Fruit fly (Drosophila melanogaster) whole organism, embryonic: ENCODE data around the gene CG9286.

ENCODE experiments used
- Blimp-1 ChIP-seq: fragments of 200-800 bp; sonication (Bioruptor generic); optimal IDR thresholded peaks from 3 replicates; lab custom pipeline; 2018; ENCODE audit warnings: missing biosample characterization, missing genetic modification characterization, mild to moderate bottlenecking, moderate library complexity, missing genetic modification reagents
- CG10147 ChIP-seq: fragments of 200-800 bp; sonication (Bioruptor generic); optimal IDR thresholded peaks from 2 replicates; lab custom pipeline; 2019; ENCODE audit warnings: missing biosample characterization, mild to moderate bottlenecking, missing genetic modification characterization, moderate library complexity
- CG10274 ChIP-seq: fragments of 200-800 bp; sonication (Bioruptor generic); optimal IDR thresholded peaks from 3 replicates; lab custom pipeline; 2017; ENCODE audit warnings: missing biosample characterization, mild to moderate bottlenecking, missing genetic modification characterization
- CG10654 ChIP-seq: fragments of 200-800 bp; sonication (Bioruptor generic); optimal IDR thresholded peaks from 2 replicates; lab custom pipeline; 2016; ENCODE audit warnings: missing biosample characterization, missing genetic modification characterization
- CG12071 ChIP-seq: fragments of 200-800 bp; sonication (Bioruptor generic); optimal IDR thresholded peaks from 3 replicates; lab custom pipeline; 2018; ENCODE audit warnings: missing biosample characterization, mild to moderate bottlenecking, missing genetic modification characterization
- CG12236 ChIP-seq: fragments of 200-800 bp; sonication (Bioruptor generic); optimal IDR thresholded peaks from 2 replicates; lab custom pipeline; 2016; ENCODE audit warnings: missing biosample characterization, missing genetic modification characterization
- CG15514 ChIP-seq: fragments of 200-800 bp; sonication (Bioruptor generic); optimal IDR thresholded peaks from 3 replicates; lab custom pipeline; 2017; ENCODE audit warnings: missing biosample characterization, missing genetic modification characterization, mild to moderate bottlenecking, moderate library complexity, missing genetic modification reagents
- CG16813 ChIP-seq: fragments of 200-800 bp; sonication (Bioruptor generic); IDR thresholded peaks from 3 replicates; pipeline ENCODE4 v1.3.6; 2022; ENCODE audit warnings: missing biosample characterization, missing genetic modification characterization; ENCODE audit not compliant: partially characterized antibody
- CG16815 ChIP-seq: fragments of 200-800 bp; sonication (Bioruptor generic); optimal IDR thresholded peaks from 3 replicates; lab custom pipeline; 2017; ENCODE audit warnings: missing biosample characterization, mild to moderate bottlenecking, missing genetic modification characterization
- CG17385 ChIP-seq: fragments of 200-800 bp; sonication (Bioruptor generic); optimal IDR thresholded peaks from 3 replicates; lab custom pipeline; 2018; ENCODE audit warnings: missing biosample characterization, mild to moderate bottlenecking, missing genetic modification characterization
- CG2199 ChIP-seq: fragments of 200-800 bp; sonication (Bioruptor generic); IDR thresholded peaks from 3 replicates; pipeline ENCODE4 v1.3.6; 2022; ENCODE audit warnings: missing biosample characterization, missing genetic modification characterization
- CG30403 ChIP-seq: fragments of 200-800 bp; sonication (Bioruptor generic); optimal IDR thresholded peaks from 3 replicates; lab custom pipeline; 2016; ENCODE audit warnings: missing biosample characterization, missing genetic modification characterization
- CG31441 ChIP-seq: fragments of 200-800 bp; sonication (Bioruptor generic); IDR thresholded peaks from 2 replicates; pipeline ENCODE4 v1.3.6; 2022; ENCODE audit warnings: missing biosample characterization, missing genetic modification characterization
- CG34422 ChIP-seq: fragments of 200-800 bp; sonication (Bioruptor generic); IDR thresholded peaks from 3 replicates; pipeline ENCODE4 v1.3.6; 2022; ENCODE audit warnings: missing biosample characterization, missing genetic modification characterization
- CG3838 ChIP-seq: fragments of 200-800 bp; sonication (Bioruptor generic); optimal IDR thresholded peaks from 3 replicates; lab custom pipeline; 2016; ENCODE audit warnings: missing biosample characterization, missing genetic modification characterization
- CG3847 ChIP-seq: fragments of 200-800 bp; sonication (Bioruptor generic); IDR thresholded peaks from 2 replicates; pipeline ENCODE4 v1.3.6; 2022; ENCODE audit warnings: missing biosample characterization, missing genetic modification characterization
- CG4328 ChIP-seq: fragments of 200-800 bp; sonication (Bioruptor generic); optimal IDR thresholded peaks from 3 replicates; lab custom pipeline; 2017; ENCODE audit warnings: missing biosample characterization, missing genetic modification reagents, missing genetic modification characterization
- CG4360 ChIP-seq: fragments of 200-800 bp; sonication (Bioruptor generic); IDR thresholded peaks from 2 replicates; pipeline ENCODE4 v1.3.6; 2022; ENCODE audit warnings: missing biosample characterization, missing genetic modification characterization
- CG4730 ChIP-seq: fragments of 200-800 bp; sonication (Bioruptor generic); IDR thresholded peaks from 2 replicates; pipeline ENCODE4 v1.3.6; 2022; ENCODE audit warnings: missing biosample characterization, missing genetic modification characterization
- CG5953 ChIP-seq: fragments of 200-800 bp; sonication (Bioruptor generic); IDR thresholded peaks from 2 replicates; pipeline ENCODE4 v1.3.6; 2022; ENCODE audit warnings: missing biosample characterization, missing genetic modification characterization
- CG6854 ChIP-seq: fragments of 200-800 bp; sonication (Bioruptor generic); optimal IDR thresholded peaks from 3 replicates; lab custom pipeline; 2017; ENCODE audit warnings: missing biosample characterization, mild to moderate bottlenecking, missing genetic modification characterization
- D19B ChIP-seq: fragments of 200-800 bp; sonication (Bioruptor generic); optimal IDR thresholded peaks from 2 replicates; lab custom pipeline; 2017; ENCODE audit warnings: missing biosample characterization, mild to moderate bottlenecking, missing genetic modification characterization
- H2.0 ChIP-seq: fragments of 200-800 bp; sonication (Bioruptor generic); IDR thresholded peaks from 2 replicates; pipeline ENCODE4 v1.3.6; 2022; ENCODE audit warnings: missing biosample characterization, missing genetic modification characterization
- HLH4C ChIP-seq: fragments of 200-800 bp; sonication (Bioruptor generic); IDR thresholded peaks from 3 replicates; pipeline ENCODE4 v1.3.6; 2022; ENCODE audit warnings: missing biosample characterization, missing genetic modification characterization; ENCODE audit not compliant: partially characterized antibody
- HmgD ChIP-seq: fragments of 200-800 bp; sonication (Bioruptor generic); optimal IDR thresholded peaks from 3 replicates; lab custom pipeline; 2016; ENCODE audit warnings: missing biosample characterization, missing genetic modification characterization
- Hmx ChIP-seq: fragments of 200-800 bp; sonication (Bioruptor generic); optimal IDR thresholded peaks from 2 replicates; lab custom pipeline; 2016; ENCODE audit warnings: missing biosample characterization, missing genetic modification characterization
- Hsf ChIP-seq: fragments of 200-800 bp; sonication (Bioruptor generic); optimal IDR thresholded peaks from 3 replicates; lab custom pipeline; 2016; ENCODE audit warnings: missing biosample characterization, missing genetic modification characterization
- MTF-1 ChIP-seq: fragments of 200-800 bp; sonication (Bioruptor generic); optimal IDR thresholded peaks from 2 replicates; lab custom pipeline; 2018; ENCODE audit warnings: missing biosample characterization, mild to moderate bottlenecking, missing genetic modification characterization, borderline replicate concordance
- Med ChIP-seq: fragments of 200-800 bp; sonication (Bioruptor generic); peaks from one replicate; lab custom pipeline; 2016; ENCODE audit warnings: missing biosample characterization, missing genetic modification characterization, mild to moderate bottlenecking, inconsistent platforms, moderate library complexity
- Meics ChIP-seq: fragments of 200-800 bp; sonication (Bioruptor generic); optimal IDR thresholded peaks from 2 replicates; lab custom pipeline; 2017; ENCODE audit warnings: missing biosample characterization, mild to moderate bottlenecking, missing genetic modification characterization
- Xrp1 ChIP-seq: fragments of 200-800 bp; sonication (Bioruptor generic); IDR thresholded peaks from 2 replicates; pipeline ENCODE4 v1.3.6; 2022; ENCODE audit warnings: missing biosample characterization, missing genetic modification characterization
- abd-A ChIP-seq: fragments of 200-800 bp; sonication (Bioruptor generic); optimal IDR thresholded peaks from 3 replicates; lab custom pipeline; 2019; ENCODE audit warnings: missing biosample characterization, mild to moderate bottlenecking, missing genetic modification characterization, moderate library complexity
- caup ChIP-seq: fragments of 200-800 bp; sonication (Bioruptor generic); optimal IDR thresholded peaks from 3 replicates; lab custom pipeline; 2017; ENCODE audit warnings: missing biosample characterization, mild to moderate bottlenecking, missing genetic modification characterization, moderate library complexity; ENCODE audit not compliant: severe bottlenecking
- crc ChIP-seq: fragments of 200-800 bp; sonication (Bioruptor generic); optimal IDR thresholded peaks from 2 replicates; lab custom pipeline; 2016; ENCODE audit warnings: missing biosample characterization, missing genetic modification characterization
- crol ChIP-seq: fragments of 200-800 bp; sonication (Bioruptor generic); IDR thresholded peaks from 2 replicates; pipeline ENCODE4 v1.3.6; 2022; ENCODE audit warnings: missing biosample characterization, missing genetic modification characterization
- ems ChIP-seq: fragments of 200-800 bp; sonication (Bioruptor generic); optimal IDR thresholded peaks from 3 replicates; lab custom pipeline; 2016; ENCODE audit warnings: missing biosample characterization, missing genetic modification characterization
- eve ChIP-seq, 2 experiments: fragments of >200 bp; optimal IDR thresholded peaks; 2 replicates each; lab custom pipeline; 2017; ENCODE audit warnings: missing biosample characterization in 2 of 2, missing genetic modification characterization in 2 of 2
- gem ChIP-seq: fragments of 200-800 bp; sonication (Bioruptor generic); optimal IDR thresholded peaks from 2 replicates; lab custom pipeline; 2019; ENCODE audit warnings: missing biosample characterization, mild to moderate bottlenecking, missing genetic modification characterization, moderate library complexity
- kah ChIP-seq: fragments of 200-800 bp; sonication (Bioruptor generic); optimal IDR thresholded peaks from 2 replicates; lab custom pipeline; 2018; ENCODE audit warnings: missing biosample characterization, mild to moderate bottlenecking, missing genetic modification characterization
- lola ChIP-seq, 3 experiments: fragments of >200 bp in 2 of 3; fragments of 200-800 bp in 1 of 3; sonication (Bioruptor generic) in 1 of 3; optimal IDR thresholded peaks; 2 replicates each; lab custom pipeline; 2017 to 2019; ENCODE audit warnings: missing biosample characterization in 3 of 3, missing genetic modification characterization in 3 of 3, mild to moderate bottlenecking in 1 of 3, moderate library complexity in 1 of 3
- luna ChIP-seq: fragments of 200-800 bp; sonication (Bioruptor generic); optimal IDR thresholded peaks from 2 replicates; lab custom pipeline; 2016; ENCODE audit warnings: missing biosample characterization, missing genetic modification characterization
- oc ChIP-seq: fragments of 200-800 bp; sonication (Bioruptor generic); optimal IDR thresholded peaks from 2 replicates; lab custom pipeline; 2018; ENCODE audit warnings: missing biosample characterization, mild to moderate bottlenecking, missing genetic modification characterization, moderate library complexity
- otp ChIP-seq: fragments of 200-800 bp; sonication (Bioruptor generic); IDR thresholded peaks from 3 replicates; pipeline ENCODE4, ENCODE4 v1.3.6; 2022; ENCODE audit warnings: missing biosample characterization, missing genetic modification characterization
- phol ChIP-seq: fragments of 200-800 bp; sonication (Bioruptor generic); optimal IDR thresholded peaks from 3 replicates; lab custom pipeline; 2018; ENCODE audit warnings: missing biosample characterization, mild to moderate bottlenecking, missing genetic modification characterization, moderate library complexity
- row ChIP-seq: fragments of 200-800 bp; sonication (Bioruptor generic); IDR thresholded peaks from 3 replicates; pipeline ENCODE4 v1.3.6; 2022; ENCODE audit warnings: missing biosample characterization, missing genetic modification characterization
- run ChIP-seq: fragments of 200-800 bp; sonication (Bioruptor generic); optimal IDR thresholded peaks from 3 replicates; lab custom pipeline; 2018; ENCODE audit warnings: missing biosample characterization, mild to moderate bottlenecking, missing genetic modification characterization
- sc ChIP-seq, 3 experiments: fragments of >200 bp in 2 of 3; fragments of 200-800 bp in 1 of 3; sonication (Bioruptor generic) in 1 of 3; optimal IDR thresholded peaks; 2 replicates in 2 of 3; 3 replicates in 1 of 3; lab custom pipeline; 2017; ENCODE audit warnings: mild to moderate bottlenecking in 1 of 3, missing biosample characterization in 1 of 3, missing genetic modification characterization in 1 of 3, missing genetic modification reagents in 1 of 3
- stc ChIP-seq: fragments of 200-800 bp; sonication (Bioruptor generic); IDR thresholded peaks from 2 replicates; pipeline ENCODE4 v1.3.6; 2022; ENCODE audit warnings: missing biosample characterization, missing genetic modification characterization
- usp ChIP-seq: fragments of >200 bp; optimal IDR thresholded peaks from 2 replicates; lab custom pipeline; 2017; ENCODE audit warnings: missing biosample characterization, missing genetic modification characterization
- wdn ChIP-seq: fragments of 200-800 bp; sonication (Bioruptor generic); IDR thresholded peaks from 2 replicates; pipeline ENCODE4 v1.3.6; 2022; ENCODE audit warnings: missing biosample characterization, missing genetic modification characterization

The CG9286 gene

DNA sequence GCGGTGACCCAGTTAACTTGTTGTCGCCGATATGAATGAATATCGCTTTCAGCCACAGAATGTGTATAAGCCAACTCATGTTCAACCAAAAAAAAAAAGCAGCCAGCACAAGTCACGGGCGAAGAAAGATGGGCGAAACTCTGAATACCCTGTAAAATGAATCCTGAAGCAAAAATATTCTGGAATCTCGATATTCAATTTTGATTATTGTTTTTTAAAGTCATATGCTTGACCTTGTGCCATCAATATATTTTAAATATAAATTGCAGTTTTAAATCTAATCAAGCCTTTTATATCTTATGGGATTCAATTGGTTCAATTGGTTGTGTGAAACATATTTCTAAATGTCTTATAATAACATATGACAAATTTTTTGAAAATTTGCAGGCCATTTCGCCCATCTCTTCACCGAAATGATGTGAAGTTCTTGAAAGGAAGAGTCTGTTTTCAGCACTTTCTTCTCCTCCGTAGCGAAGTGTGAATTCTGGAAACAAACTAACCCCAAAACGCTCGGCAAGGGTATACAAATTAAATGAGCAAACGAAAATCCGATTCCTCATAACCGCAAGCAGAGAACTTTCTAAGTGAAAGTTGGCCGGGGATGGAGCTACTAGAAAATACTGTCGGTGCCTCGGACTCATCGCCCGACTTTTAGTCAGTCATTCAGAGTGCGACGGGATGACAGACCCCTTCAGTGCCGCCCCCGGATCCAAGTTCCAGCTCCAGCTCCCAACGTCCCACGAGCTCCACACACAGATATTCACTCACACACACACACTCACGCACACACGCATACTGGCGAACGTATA lies 35.0 kb downstream of the CG9286 start (continued):
- TF ChIP-seq kah (GFP tag; lab: Kevin White, UChicago): no peak
- TF ChIP-seq Hsf (GFP tag; lab: Kevin White, UChicago): no peak
- TF ChIP-seq MTF-1 (GFP tag; lab: Kevin White, UChicago): no peak
- no peak for TF ChIP-seq CG12071 (GFP tag; lab: Kevin White, UChicago)
- peak; percentile 10 for TF ChIP-seq D19B (GFP tag; lab: Kevin White, UChicago)
- TF ChIP-seq CG31441 (GFP tag; lab: Robert Waterston, UW): peak; percentile 42; the same call in 1 of the 2 replicates
- no peak for TF ChIP-seq abd-A (tag; lab: Kevin White, UChicago)
- TF ChIP-seq gem (tag; lab: Kevin White, UChicago): peak; percentile 32
- TF ChIP-seq CG17385 (GFP tag; lab: Kevin White, UChicago): no peak
- no peak for TF ChIP-seq caup (GFP tag; lab: Kevin White, UChicago)
- 0 out of 3 replicates have a peak, but pooled peaks have one; percentile 15 for TF ChIP-seq row (GFP tag; lab: Robert Waterston, UW)
- TF ChIP-seq eve (GFP tag; optimal IDR thresholded peaks at IDR 0.05; lab: Kevin White, UChicago): peak in 1 of 2 experiments; percentile 51
- no peak for TF ChIP-seq CG15514 (GFP tag; lab: Kevin White, UChicago)
- no peak for TF ChIP-seq ems (GFP tag; lab: Kevin White, UChicago)
- no peak for TF ChIP-seq CG6854
- no peak for TF ChIP-seq sc (optimal IDR thresholded peaks at IDR 0.05; lab: Kevin White, UChicago)
- peak; percentile 22 for TF ChIP-seq sc (GFP tag; optimal IDR thresholded peaks at IDR 0.05; lab: Kevin White, UChicago)
- TF ChIP-seq CG16815 (GFP tag; lab: Kevin White, UChicago): no peak
- TF ChIP-seq H2.0 (GFP tag; lab: Robert Waterston, UW): no peak
- TF ChIP-seq Blimp-1 (GFP tag; lab: Kevin White, UChicago): peak; percentile 96
- TF ChIP-seq oc: peak; percentile 16
- no peak for TF ChIP-seq usp (GFP tag; lab: Kevin White, UChicago)
- TF ChIP-seq lola (GFP tag; optimal IDR thresholded peaks at IDR 0.05; lab: Kevin White, UChicago): peak in 1 of 3 experiments; percentile 12
- peak; percentile 18 for TF ChIP-seq phol
- no peak for TF ChIP-seq HmgD
- no peak for TF ChIP-seq run (tag; lab: Kevin White, UChicago)
- TF ChIP-seq CG10654 (GFP tag; lab: Kevin White, UChicago): no peak
- TF ChIP-seq crol (GFP tag; lab: Robert Waterston, UW): peak; percentile 53; the same call in 1 of the 2 replicates
- no peak for TF ChIP-seq wdn
- peak; percentile 12 for TF ChIP-seq CG30403 (GFP tag; lab: Kevin White, UChicago)
- TF ChIP-seq CG34422 (GFP tag; lab: Robert Waterston, UW): no peak
- TF ChIP-seq CG3847 (GFP tag; lab: Robert Waterston, UW): no peak
- TF ChIP-seq Med (GFP tag; lab: Kevin White, UChicago): peak; percentile 54
- TF ChIP-seq luna: no peak
- no peak for TF ChIP-seq crc (GFP tag; lab: Kevin White, UChicago)
- TF ChIP-seq CG4328 (GFP tag; lab: Kevin White, UChicago): no peak
- no peak for TF ChIP-seq Hmx
- TF ChIP-seq Xrp1 (GFP tag; lab: Robert Waterston, UW): peak; percentile 18; the same call in 1 of the 2 replicates

DNA sequence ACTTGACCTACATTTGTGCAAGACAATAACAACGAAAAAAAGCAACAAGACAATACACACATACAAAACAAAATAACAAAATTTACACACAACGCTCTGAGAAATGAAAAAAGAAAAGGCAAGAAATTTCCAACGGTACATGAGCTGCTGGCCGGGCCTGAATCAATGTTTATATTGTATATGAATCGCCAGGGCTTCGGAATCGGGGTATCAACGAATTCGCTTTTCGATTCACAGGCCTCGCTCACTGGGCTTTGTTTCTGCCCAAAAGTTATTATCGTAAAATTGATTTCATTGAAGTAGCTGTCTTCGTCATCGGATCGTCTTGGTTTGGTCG lies 35.6 kb downstream of the CG9286 start:
- no peak for TF ChIP-seq CG16813 (GFP tag; lab: Robert Waterston, UW)
- no peak for TF ChIP-seq CG10147
- no peak for TF ChIP-seq H2.0 (GFP tag; lab: Robert Waterston, UW)
- no peak for TF ChIP-seq CG3838
- peak; percentile 53; the same call in 1 of the 3 replicates for TF ChIP-seq CG2199 (GFP tag; lab: Robert Waterston, UW)
- TF ChIP-seq CG5953: no peak
- no peak for TF ChIP-seq CG12236 (GFP tag; lab: Kevin White, UChicago)
- no peak for TF ChIP-seq stc (GFP tag; lab: Robert Waterston, UW)
- TF ChIP-seq HLH4C (GFP tag; lab: Robert Waterston, UW): no peak
- no peak for TF ChIP-seq CG4730
- TF ChIP-seq CG17385 (GFP tag; lab: Kevin White, UChicago): no peak
- TF ChIP-seq CG4360 (GFP tag; lab: Robert Waterston, UW): no peak
- TF ChIP-seq Meics (GFP tag; lab: Kevin White, UChicago): no peak
- TF ChIP-seq otp (GFP tag; lab: Robert Waterston, UW): no peak
- no peak for TF ChIP-seq CG10274
